Worm (Caenorhabditis elegans): ENCODE measurements around the gene pdcd-2.
A peak's percentile ranks its signal among the peaks of the same experiment; 100 is the strongest.

pdcd-2 gene

ce11 chrIII:4417956-4418355 is at the start of gene pdcd-2, which contains the start of gene R07E5.19:
pdcd-2 (minus strand) TSS chrIII:4418057.
R07E5.19 (minus strand) TSS chrIII:4418056.
- no peak for TF ChIP-seq ztf-16 (tag; optimal IDR thresholded peaks at IDR 0.05)
- TF ChIP-seq nfya-1 (tag; optimal IDR thresholded peaks at IDR 0.05), result no peak
- no peak for TF ChIP-seq ama-1 (optimal IDR thresholded peaks at IDR 0.05)
- TF ChIP-seq zip-5 (tag; optimal IDR thresholded peaks at IDR 0.05), result no peak
- no peak for TF ChIP-seq ceh-48 (tag; optimal IDR thresholded peaks at IDR 0.05)
- no peak for TF ChIP-seq pha-4 (tag; optimal IDR thresholded peaks at IDR 0.05)

ce11 chrIII:4467277-4467676 is 49.4 kb upstream of the pdcd-2 start, which contains the start of gene ndg-4:
ndg-4 (minus strand) TSS chrIII:4467377.
- TF ChIP-seq pat-9 (tag; optimal IDR thresholded peaks at IDR 0.05) (no peak), ceh-31 (tag; optimal IDR thresholded peaks at IDR 0.05) (no peak)

ce11 chrIII:4461337-4461736 is 43.5 kb upstream of the pdcd-2 start:
- TF ChIP-seq ref-2 (tag; optimal IDR thresholded peaks at IDR 0.05), result peak; percentile 73
- TF ChIP-seq eyg-1 (tag; optimal IDR thresholded peaks at IDR 0.05), result no peak

ce11 chrIII:4460242-4460641 is 42.4 kb upstream of the pdcd-2 start:
- TF ChIP-seq fax-1 (tag; optimal IDR thresholded peaks at IDR 0.05), result no peak

DNA sequence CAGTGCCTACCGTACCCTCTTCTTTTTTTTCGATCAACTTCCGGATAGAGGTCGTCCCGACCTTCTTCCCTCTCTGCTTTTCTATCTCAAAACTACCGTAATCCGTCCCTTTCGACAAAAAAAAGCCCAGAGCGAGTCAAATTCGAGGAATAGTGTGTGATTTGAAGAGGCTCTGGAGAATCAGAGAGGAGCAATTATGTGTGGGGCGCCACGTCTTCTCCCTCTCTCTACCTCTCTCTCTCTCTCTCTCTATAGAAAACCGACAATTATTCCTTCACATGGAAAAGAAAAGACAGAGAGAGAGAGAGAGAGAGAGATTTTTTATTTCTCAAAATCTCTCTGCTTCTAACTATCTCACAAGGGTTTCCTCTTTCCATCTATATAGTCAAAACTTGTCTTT is 38.7 kb upstream of the pdcd-2 start:
- TF ChIP-seq ama-1 (optimal IDR thresholded peaks at IDR 0.05) (no peak), lin-11 (tag; optimal IDR thresholded peaks at IDR 0.05) (no peak), ceh-22 (tag; optimal IDR thresholded peaks at IDR 0.05) (no peak), F13H6.1 (tag; optimal IDR thresholded peaks at IDR 0.05) (peak; percentile 14), odd-2 (tag; optimal IDR thresholded peaks at IDR 0.05) (no peak), nfya-1 (tag; optimal IDR thresholded peaks at IDR 0.05) (peak; percentile 16), dmd-4 (tag; optimal IDR thresholded peaks at IDR 0.05; ENCODE audit: borderline replicate concordance) (no peak), fkh-10 (GFP tag; optimal IDR thresholded peaks at IDR 0.05) (no peak), ets-4 (tag; optimal IDR thresholded peaks at IDR 0.05) (no peak), ceh-19 (GFP tag; optimal IDR thresholded peaks at IDR 0.05) (no peak), ref-2 (tag; optimal IDR thresholded peaks at IDR 0.05) (peak; percentile 20), tbx-7 (tag; optimal IDR thresholded peaks at IDR 0.05) (no peak), ceh-31 (tag; optimal IDR thresholded peaks at IDR 0.05) (no peak)

DNA sequence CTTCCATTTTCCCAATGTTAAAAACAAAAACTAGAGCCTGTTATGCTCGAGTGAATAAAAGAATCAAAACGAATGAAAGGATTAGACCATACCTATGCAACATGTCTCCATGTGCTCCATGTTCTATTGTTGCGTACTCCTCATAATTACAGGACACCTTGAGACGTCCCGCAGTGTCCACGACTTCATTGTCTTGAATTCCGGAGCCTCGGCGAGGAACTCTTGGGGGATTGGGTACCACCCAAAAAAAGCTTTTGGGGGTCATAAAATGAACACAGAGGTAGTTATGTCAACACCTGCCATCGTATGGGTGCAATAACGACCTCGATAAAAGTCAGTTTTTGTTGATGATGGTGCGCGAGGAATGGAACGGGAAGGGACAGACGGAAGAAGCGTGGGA is 37.1 kb upstream of the pdcd-2 start:
- TF ChIP-seq mec-3 (tag; optimal IDR thresholded peaks at IDR 0.05; ENCODE audit: borderline replicate concordance) (no peak), dmd-4 (tag; optimal IDR thresholded peaks at IDR 0.05; ENCODE audit: borderline replicate concordance) (no peak), dve-1 (tag; optimal IDR thresholded peaks at IDR 0.05) (no peak), ref-2 (tag; optimal IDR thresholded peaks at IDR 0.05) (peak; percentile 50), madf-2 (tag; optimal IDR thresholded peaks at IDR 0.05) (no peak), eyg-1 (tag; optimal IDR thresholded peaks at IDR 0.05) (no peak), tbx-2 (tag; optimal IDR thresholded peaks at IDR 0.05) (no peak)

ce11 chrIII:4453768-4454167 is 35.9 kb upstream of the pdcd-2 start:
- TF ChIP-seq npax-4 (tag; optimal IDR thresholded peaks at IDR 0.05), result no peak
- TF ChIP-seq C38D4.7 (GFP tag; optimal IDR thresholded peaks at IDR 0.05), result no peak
- TF ChIP-seq ceh-6 (GFP tag; optimal IDR thresholded peaks at IDR 0.05), result no peak
- TF ChIP-seq pat-9 (tag; optimal IDR thresholded peaks at IDR 0.05), result no peak
- TF ChIP-seq nfya-1 (tag; optimal IDR thresholded peaks at IDR 0.05), result no peak
- TF ChIP-seq T23F11.4 (GFP tag; optimal IDR thresholded peaks at IDR 0.05), result no peak
- no peak for TF ChIP-seq pha-4 (tag; optimal IDR thresholded peaks at IDR 0.05)
- no peak for TF ChIP-seq fkh-6 (tag; optimal IDR thresholded peaks at IDR 0.05)
- no peak for TF ChIP-seq ceh-22 (tag; optimal IDR thresholded peaks at IDR 0.05)
- TF ChIP-seq hlh-30 (tag; optimal IDR thresholded peaks at IDR 0.05; ENCODE audit: insufficient read depth), result no peak
- no peak for TF ChIP-seq tbx-2 (tag; optimal IDR thresholded peaks at IDR 0.05)
- TF ChIP-seq unc-55 (GFP tag; optimal IDR thresholded peaks at IDR 0.05), result no peak
- TF ChIP-seq nhr-11 (tag; optimal IDR thresholded peaks at IDR 0.05), result no peak
- TF ChIP-seq ahr-1 (tag; optimal IDR thresholded peaks at IDR 0.05), result no peak
- no peak for TF ChIP-seq ceh-9 (tag; optimal IDR thresholded peaks at IDR 0.05)
- no peak for TF ChIP-seq ceh-48 (tag; optimal IDR thresholded peaks at IDR 0.05)
- TF ChIP-seq unc-86 (tag; optimal IDR thresholded peaks at IDR 0.05), result no peak
- TF ChIP-seq hlh-6 (tag; optimal IDR thresholded peaks at IDR 0.05), result no peak
- no peak for TF ChIP-seq unc-3 (GFP tag; conservative IDR thresholded peaks at IDR 0.05)
- no peak for TF ChIP-seq unc-3 (tag; optimal IDR thresholded peaks at IDR 0.05)
- TF ChIP-seq pros-1 (tag; optimal IDR thresholded peaks at IDR 0.05), result no peak
